Worm (Caenorhabditis elegans) whole organism, L4 larva: ENCODE results near the gene F33G12.7.

ENCODE experiments used
- D1046.2 ChIP-seq: fragments of 200-800 bp; sonication (Bioruptor generic); IDR thresholded peaks from 2 replicates; pipeline ENCODE4 v1.3.6; 2022; ENCODE audit warnings: missing genetic modification characterization, missing compliant biosample characterization
- F37D6.2 ChIP-seq: sonication (generic microtip); optimal IDR thresholded peaks from 2 replicates; lab custom pipeline; 2016; ENCODE audit warnings: mild to moderate bottlenecking, missing genetic modification characterization, missing compliant biosample characterization
- F49E8.2 ChIP-seq: sonication (generic microtip); optimal IDR thresholded peaks from 2 replicates; lab custom pipeline; 2016; ENCODE audit warnings: missing compliant biosample characterization, mild to moderate bottlenecking, missing genetic modification characterization, borderline replicate concordance
- T20F7.1 ChIP-seq: fragments of 200-800 bp; sonication (Bioruptor generic); optimal IDR thresholded peaks from 2 replicates; lab custom pipeline; 2018; ENCODE audit warnings: mild to moderate bottlenecking, missing genetic modification characterization, missing compliant biosample characterization
- Y105C5A.15 ChIP-seq: fragments of 200-800 bp; sonication (Bioruptor generic); IDR thresholded peaks from 2 replicates; pipeline ENCODE4 v1.3.6; 2022; ENCODE audit warnings: missing genetic modification characterization, missing compliant biosample characterization
- Y5F2A.4 ChIP-seq: fragments of 200-800 bp; sonication (Bioruptor generic); optimal IDR thresholded peaks from 2 replicates; lab custom pipeline; 2018; ENCODE audit warnings: mild to moderate bottlenecking, missing genetic modification characterization, missing compliant biosample characterization
- ZK337.2 ChIP-seq: fragments of 200-800 bp; sonication (Bioruptor generic); IDR thresholded peaks from 2 replicates; pipeline ENCODE4 v1.3.6; 2022; ENCODE audit warnings: missing genetic modification reagents, missing genetic modification characterization, missing compliant biosample characterization
- aha-1 ChIP-seq: fragments of 150-350 bp; peaks from one replicate; lab custom pipeline; 2014; ENCODE audit warnings: missing biosample characterization, missing genetic modification characterization
- attf-4 ChIP-seq: sonication (generic microtip); optimal IDR thresholded peaks from 3 replicates; lab custom pipeline; 2017; ENCODE audit warnings: missing biosample characterization, missing genetic modification characterization
- ceh-20 ChIP-seq: fragments of 200-800 bp; sonication (Bioruptor generic); IDR thresholded peaks from 2 replicates; pipeline ENCODE4 v1.3.6; 2022; ENCODE audit warnings: missing genetic modification reagents, missing genetic modification characterization, missing compliant biosample characterization
- ceh-32 ChIP-seq: sonication (generic microtip); optimal IDR thresholded peaks from 2 replicates; lab custom pipeline; 2016; ENCODE audit warnings: mild to moderate bottlenecking, missing genetic modification characterization, missing compliant biosample characterization; ENCODE audit not compliant: poor library complexity
- ceh-44 ChIP-seq: fragments of 200-800 bp; sonication (Bioruptor generic); IDR thresholded peaks from 2 replicates; pipeline ENCODE4 v1.3.6; 2022; ENCODE audit warnings: missing genetic modification reagents, missing genetic modification characterization, missing compliant biosample characterization
- ceh-62 ChIP-seq: sonication (generic microtip); optimal IDR thresholded peaks from 2 replicates; lab custom pipeline; 2017; ENCODE audit warnings: missing biosample characterization, missing genetic modification characterization
- ces-1 ChIP-seq: fragments of 150-350 bp; sonication (generic microtip); optimal IDR thresholded peaks from 4 replicates; lab custom pipeline; 2014; ENCODE audit warnings: missing biosample characterization, missing genetic modification reagents, missing genetic modification characterization
- cey-2 ChIP-seq: sonication (generic microtip); optimal IDR thresholded peaks from 3 replicates; lab custom pipeline; 2017; ENCODE audit warnings: missing genetic modification characterization, mild to moderate bottlenecking, missing compliant biosample characterization, antibody characterized with exemption, borderline replicate concordance; ENCODE audit not compliant: insufficient read depth
- daf-12 ChIP-seq: fragments of 150-350 bp; optimal IDR thresholded peaks from 2 replicates; lab custom pipeline; 2014; ENCODE audit warnings: missing biosample characterization, missing genetic modification reagents, missing genetic modification characterization
- daf-16 ChIP-seq, 3 experiments: sonication (generic microtip); optimal IDR thresholded peaks; 2 replicates each; lab custom pipeline; 2016 to 2017; ENCODE audit warnings: missing genetic modification characterization in 3 of 3, missing genetic modification reagents in 3 of 3, mild to moderate bottlenecking in 2 of 3, missing compliant biosample characterization in 2 of 3, missing biosample characterization in 1 of 3, moderate library complexity in 1 of 3
- dmd-8 ChIP-seq: fragments of 200-800 bp; sonication (Bioruptor generic); IDR thresholded peaks from 2 replicates; pipeline ENCODE4 v1.3.6; 2022; ENCODE audit warnings: missing genetic modification characterization, missing compliant biosample characterization
- dmd-9 ChIP-seq: fragments of 200-800 bp; sonication (Bioruptor generic); IDR thresholded peaks from 2 replicates; pipeline ENCODE4 v1.3.6; 2022; ENCODE audit warnings: missing genetic modification reagents, missing genetic modification characterization, missing compliant biosample characterization
- dpl-1 ChIP-seq: fragments of 150-350 bp; optimal IDR thresholded peaks from 2 replicates; lab custom pipeline; 2014; ENCODE audit warnings: missing biosample characterization, missing genetic modification reagents, missing genetic modification characterization
- dve-1 ChIP-seq: sonication (generic microtip); optimal IDR thresholded peaks from 2 replicates; lab custom pipeline; 2017; ENCODE audit warnings: antibody characterized with exemption, mild to moderate bottlenecking, missing genetic modification characterization, missing compliant biosample characterization; ENCODE audit not compliant: insufficient read depth
- egl-27 ChIP-seq: sonication (generic microtip); optimal IDR thresholded peaks from 3 replicates; lab custom pipeline; 2017; ENCODE audit warnings: missing biosample characterization, missing genetic modification reagents, missing genetic modification characterization
- fkh-10 ChIP-seq: fragments of 150-350 bp; optimal IDR thresholded peaks from 2 replicates; lab custom pipeline; 2014; ENCODE audit warnings: missing biosample characterization, missing genetic modification reagents, missing genetic modification characterization
- hif-1 ChIP-seq, 2 experiments: sonication (generic microtip); optimal IDR thresholded peaks; 2 replicates each; lab custom pipeline; 2016 to 2017; ENCODE audit warnings: missing compliant biosample characterization in 2 of 2, missing genetic modification characterization in 2 of 2, missing genetic modification reagents in 2 of 2, missing genotype in 2 of 2, mild to moderate bottlenecking in 1 of 2
- hmg-1.1 ChIP-seq: fragments of 200-800 bp; sonication (Bioruptor generic); IDR thresholded peaks from 2 replicates; pipeline ENCODE4 v1.3.6; 2022; ENCODE audit warnings: missing genetic modification reagents, missing genetic modification characterization, missing compliant biosample characterization
- lin-1 ChIP-seq: fragments of 200-800 bp; sonication (Bioruptor generic); IDR thresholded peaks from 2 replicates; pipeline ENCODE4 v1.3.6; 2022; ENCODE audit warnings: missing genetic modification reagents, missing genetic modification characterization, missing compliant biosample characterization
- lin-13 ChIP-seq: fragments of 150-350 bp; optimal IDR thresholded peaks from 2 replicates; lab custom pipeline; 2014; ENCODE audit warnings: missing biosample characterization, missing genetic modification reagents, missing genetic modification characterization
- lir-3 ChIP-seq: sonication (generic microtip); optimal IDR thresholded peaks from 2 replicates; lab custom pipeline; 2016; ENCODE audit warnings: mild to moderate bottlenecking, missing genetic modification characterization, missing compliant biosample characterization
- madf-5 ChIP-seq, 2 experiments: fragments of 200-800 bp; sonication (Bioruptor generic); IDR thresholded peaks; 2 replicates each; pipeline ENCODE4 v1.3.6; 2022; ENCODE audit warnings: missing compliant biosample characterization in 2 of 2, missing genetic modification characterization in 2 of 2
- mdl-1 ChIP-seq, 2 experiments: fragments of 150-350 bp in 1 of 2; sonication (generic microtip) in 1 of 2; optimal IDR thresholded peaks; 2 replicates each; lab custom pipeline; 2014 to 2017; ENCODE audit warnings: missing biosample characterization in 2 of 2, missing genetic modification characterization in 2 of 2
- nhr-102 ChIP-seq: sonication (generic microtip); optimal IDR thresholded peaks from 2 replicates; lab custom pipeline; 2016; ENCODE audit warnings: mild to moderate bottlenecking, missing genetic modification characterization, moderate library complexity, missing compliant biosample characterization
- nhr-237 ChIP-seq: sonication (generic microtip); optimal IDR thresholded peaks from 2 replicates; lab custom pipeline; 2017; ENCODE audit warnings: missing biosample characterization, missing genetic modification characterization
- nhr-25 ChIP-seq: sonication (generic microtip); optimal IDR thresholded peaks from 2 replicates; lab custom pipeline; 2017; ENCODE audit warnings: missing genetic modification characterization, mild to moderate bottlenecking, missing compliant biosample characterization, antibody characterized with exemption, moderate library complexity, borderline replicate concordance; ENCODE audit not compliant: insufficient read depth
- nhr-41 ChIP-seq: fragments of 200-800 bp; sonication (Bioruptor generic); IDR thresholded peaks from 2 replicates; pipeline ENCODE4 v1.3.6; 2022; ENCODE audit warnings: missing genetic modification reagents, missing genetic modification characterization, missing compliant biosample characterization
- nhr-42 ChIP-seq: fragments of 200-800 bp; sonication (Bioruptor generic); IDR thresholded peaks from 2 replicates; pipeline ENCODE4 v1.3.6; 2022; ENCODE audit warnings: missing genetic modification characterization, missing compliant biosample characterization
- nhr-48 ChIP-seq: sonication (generic microtip); optimal IDR thresholded peaks from 2 replicates; lab custom pipeline; 2016; ENCODE audit warnings: mild to moderate bottlenecking, missing genetic modification characterization, missing compliant biosample characterization
- nhr-6 ChIP-seq: fragments of 150-350 bp; optimal IDR thresholded peaks from 2 replicates; lab custom pipeline; 2014; ENCODE audit warnings: missing biosample characterization, missing genetic modification characterization
- nhr-77 ChIP-seq: fragments of 150-350 bp; optimal IDR thresholded peaks from 2 replicates; lab custom pipeline; 2014; ENCODE audit warnings: missing biosample characterization, missing genetic modification characterization
- php-3 ChIP-seq: fragments of 200-800 bp; sonication (Bioruptor generic); IDR thresholded peaks from 2 replicates; pipeline ENCODE4 v1.3.6; 2022; ENCODE audit warnings: missing genetic modification reagents, missing genetic modification characterization, missing compliant biosample characterization
- pqm-1 ChIP-seq: sonication (generic microtip); optimal IDR thresholded peaks from 2 replicates; lab custom pipeline; 2017; ENCODE audit warnings: missing biosample characterization, missing genetic modification characterization
- spr-1 ChIP-seq: sonication (generic microtip); optimal IDR thresholded peaks from 2 replicates; lab custom pipeline; 2016; ENCODE audit warnings: mild to moderate bottlenecking, missing genetic modification characterization, missing compliant biosample characterization
- unc-130 ChIP-seq: sonication (generic microtip); optimal IDR thresholded peaks from 2 replicates; lab custom pipeline; 2016; ENCODE audit warnings: missing genetic modification reagents, missing genetic modification characterization, missing compliant biosample characterization
- unc-39 ChIP-seq: sonication (generic microtip); optimal IDR thresholded peaks from 2 replicates; lab custom pipeline; 2017; ENCODE audit warnings: missing biosample characterization, missing genetic modification characterization
- unc-62 ChIP-seq, 3 experiments: fragments of 150-350 bp in 1 of 3; sonication (generic microtip); optimal IDR thresholded peaks in 2 of 3; peaks in 1 of 3; 1 replicate in 1 of 3; 2 replicates in 2 of 3; lab custom pipeline; 2014 to 2017; ENCODE audit warnings: missing biosample characterization in 3 of 3, missing genetic modification characterization in 3 of 3, missing genetic modification reagents in 3 of 3, missing genotype in 1 of 3
- vab-7 ChIP-seq: fragments of 200-800 bp; sonication (Bioruptor generic); IDR thresholded peaks from 2 replicates; pipeline ENCODE4 v1.3.6; 2022; ENCODE audit warnings: missing genetic modification reagents, missing genetic modification characterization, missing compliant biosample characterization
- zfp-2 ChIP-seq: sonication (generic microtip); optimal IDR thresholded peaks from 2 replicates; lab custom pipeline; 2016; ENCODE audit warnings: mild to moderate bottlenecking, missing genetic modification characterization, missing compliant biosample characterization
- zfp-3 ChIP-seq: fragments of 200-800 bp; sonication (Bioruptor generic); conservative IDR thresholded peaks from 2 replicates; pipeline ENCODE4 v1.3.6; 2022; ENCODE audit warnings: missing genetic modification reagents, missing genetic modification characterization, missing compliant biosample characterization
- zip-2 ChIP-seq: fragments of 150-350 bp; optimal IDR thresholded peaks from 2 replicates; lab custom pipeline; 2014; ENCODE audit warnings: missing biosample characterization, missing genetic modification characterization
- ztf-11 ChIP-seq: fragments of 150-350 bp; optimal IDR thresholded peaks from 2 replicates; lab custom pipeline; 2014; ENCODE audit warnings: missing biosample characterization, missing genetic modification characterization

The F33G12.7 gene

DNA sequence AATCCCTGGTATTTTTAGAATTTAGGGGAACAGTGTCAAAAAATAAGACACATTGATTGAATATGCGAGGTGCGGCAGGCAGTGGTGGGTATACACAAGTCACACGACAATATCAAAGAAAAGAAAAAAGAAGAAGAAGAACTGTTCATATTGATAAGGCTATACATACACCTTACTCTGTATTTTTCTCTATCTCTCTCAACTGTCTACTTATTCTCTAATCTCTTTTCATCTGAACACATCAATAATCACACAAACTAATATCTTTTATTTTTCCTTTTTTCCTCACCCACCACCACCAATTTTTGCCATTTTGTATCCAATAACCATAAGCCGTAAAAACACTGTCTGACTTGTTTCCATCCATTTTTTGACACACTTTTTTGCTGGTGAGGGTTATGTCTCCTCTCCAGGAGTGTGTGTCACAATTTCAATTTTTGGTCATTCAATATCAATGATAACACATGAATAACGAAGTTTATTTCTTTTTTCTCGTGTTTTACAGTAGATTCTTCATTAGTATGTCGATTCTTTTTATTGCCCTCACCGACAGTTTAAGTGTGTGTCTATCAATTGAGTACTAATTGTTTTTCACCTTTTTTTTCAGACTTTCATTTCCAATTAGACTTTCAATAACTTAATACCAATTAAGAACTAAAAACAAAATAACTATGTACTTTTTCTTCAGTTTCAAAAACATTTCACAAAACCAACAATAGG lies 20.9 kb downstream of the F33G12.7 start:
- no peak for TF ChIP-seq nhr-237
- TF ChIP-seq daf-12 (tag; lab: Kevin White, UChicago) = no peak
- TF ChIP-seq nhr-102 (tag; lab: Kevin White, UChicago) = no peak
- TF ChIP-seq ceh-44 = no peak
- TF ChIP-seq dve-1 = peak; percentile 83
- TF ChIP-seq ceh-20 = no peak
- no peak for TF ChIP-seq Y5F2A.4 (GFP tag; lab: Kevin White, UChicago)
- no peak for TF ChIP-seq dpl-1 (GFP tag; lab: Kevin White, UChicago)
- no peak for TF ChIP-seq vab-7 (GFP tag; lab: Robert Waterston, UW)
- TF ChIP-seq lir-3 (tag; lab: Kevin White, UChicago) = no peak
- TF ChIP-seq egl-27 = no peak
- no peak for TF ChIP-seq spr-1 (tag; lab: Kevin White, UChicago)
- TF ChIP-seq F49E8.2 (tag; lab: Kevin White, UChicago) = no peak
- no peak for TF ChIP-seq hif-1 (tag; optimal IDR thresholded peaks at IDR 0.05; lab: Kevin White, UChicago)
- TF ChIP-seq dmd-9 (GFP tag; lab: Robert Waterston, UW) = no peak
- peak in 1 of 2 experiments; percentile 88 for TF ChIP-seq unc-62 (GFP tag; optimal IDR thresholded peaks at IDR 0.05 in 1 of 2; lab: Kevin White, UChicago)
- no peak for TF ChIP-seq unc-62 (tag; optimal IDR thresholded peaks at IDR 0.05; lab: Kevin White, UChicago)
- no peak for TF ChIP-seq zip-2
- no peak for TF ChIP-seq nhr-77 (tag; lab: Kevin White, UChicago)
- peak; percentile 17 for TF ChIP-seq nhr-25
- no peak for TF ChIP-seq unc-130
- peak in 1 of 2 experiments; percentile 42 for TF ChIP-seq mdl-1 (tag; optimal IDR thresholded peaks at IDR 0.05; lab: Kevin White, UChicago)
- TF ChIP-seq aha-1 (tag; lab: Kevin White, UChicago) = no peak
- TF ChIP-seq fkh-10 (GFP tag; lab: Kevin White, UChicago) = no peak
- TF ChIP-seq ceh-32 (tag; lab: Kevin White, UChicago) = no peak
- no peak for TF ChIP-seq zfp-3 (GFP tag; lab: Robert Waterston, UW)
- TF ChIP-seq cey-2 (tag; lab: Kevin White, UChicago) = peak; percentile 32
- TF ChIP-seq zfp-2 (tag; lab: Kevin White, UChicago) = no peak
- no peak for TF ChIP-seq hmg-1.1 (GFP tag; lab: Robert Waterston, UW)
- no peak for TF ChIP-seq dmd-8 (GFP tag; lab: Robert Waterston, UW)
- no peak for TF ChIP-seq ces-1 (GFP tag; lab: Kevin White, UChicago)
- no peak for TF ChIP-seq nhr-42 (GFP tag; lab: Robert Waterston, UW)
- no peak for TF ChIP-seq nhr-41 (GFP tag; lab: Robert Waterston, UW)
- no peak for TF ChIP-seq attf-4
- no peak for TF ChIP-seq ztf-11 (tag; lab: Kevin White, UChicago)
- no peak for TF ChIP-seq Y105C5A.15 (GFP tag; lab: Robert Waterston, UW)
- TF ChIP-seq pqm-1 = peak; percentile 44
- TF ChIP-seq madf-5 (GFP tag; IDR thresholded peaks at IDR 0.05; lab: Robert Waterston, UW) = no peak
- peak; percentile 65 for TF ChIP-seq T20F7.1
- TF ChIP-seq ZK337.2 (GFP tag; lab: Robert Waterston, UW) = no peak
- peak; percentile 82 for TF ChIP-seq php-3 (GFP tag; lab: Robert Waterston, UW)
- TF ChIP-seq F37D6.2 (tag; lab: Kevin White, UChicago) = no peak
- no peak for TF ChIP-seq ceh-62 (tag; lab: Kevin White, UChicago)
- TF ChIP-seq D1046.2 (GFP tag; lab: Robert Waterston, UW) = no peak
- peak; percentile 25 for TF ChIP-seq nhr-48 (tag; lab: Kevin White, UChicago)
- TF ChIP-seq lin-1 = peak; percentile 54; the same call in 1 of the 2 replicates
- no peak for TF ChIP-seq lin-13 (GFP tag; lab: Kevin White, UChicago)
- TF ChIP-seq daf-16 (GFP tag; optimal IDR thresholded peaks at IDR 0.05; lab: Kevin White, UChicago) = no peak
- peak; percentile 53 for TF ChIP-seq daf-16 (tag; optimal IDR thresholded peaks at IDR 0.05; lab: Kevin White, UChicago)
- TF ChIP-seq unc-39 (tag; lab: Kevin White, UChicago) = no peak
- TF ChIP-seq nhr-6 (tag; lab: Kevin White, UChicago) = no peak
